Worm (Caenorhabditis elegans): ENCODE measurements around the gene srh-35.

srh-35 gene

ce11 chrV:449130-449529, at the start of gene srh-35:
Gene srh-35 (minus strand): TSS chrV:449230.
- no peak for TF ChIP-seq lin-13 (GFP tag; optimal IDR thresholded peaks at IDR 0.05)
- no peak for TF ChIP-seq nhr-12 (tag; optimal IDR thresholded peaks at IDR 0.05)
- no peak for TF ChIP-seq alr-1 (tag; optimal IDR thresholded peaks at IDR 0.05)
- no peak for TF ChIP-seq elt-3 (tag; optimal IDR thresholded peaks at IDR 0.05)
- no peak for TF ChIP-seq ama-1 (optimal IDR thresholded peaks at IDR 0.05)
- TF ChIP-seq lin-39 (tag; optimal IDR thresholded peaks at IDR 0.05): no peak
- no peak for TF ChIP-seq snpc-4 (tag; optimal IDR thresholded peaks at IDR 0.05)
- no peak for TF ChIP-seq ztf-4 (tag; optimal IDR thresholded peaks at IDR 0.05)
- no peak for TF ChIP-seq fos-1 (tag; optimal IDR thresholded peaks at IDR 0.05)

ce11 chrV:497399-497798, 48.4 kb upstream of the srh-35 start, which contains the start of gene T01G6.1:
Gene T01G6.1 (plus strand): TSS chrV:497699.
- no peak for TF ChIP-seq lin-39 (tag; optimal IDR thresholded peaks at IDR 0.05)
- no peak for TF ChIP-seq aly-2 (tag; optimal IDR thresholded peaks at IDR 0.05)
- TF ChIP-seq ZK546.5 (tag; optimal IDR thresholded peaks at IDR 0.05): no peak
- no peak for TF ChIP-seq unc-62 (GFP tag; optimal IDR thresholded peaks at IDR 0.05)
- TF ChIP-seq elt-3 (tag; optimal IDR thresholded peaks at IDR 0.05): no peak
- TF ChIP-seq ama-1 (optimal IDR thresholded peaks at IDR 0.05): no peak
- TF ChIP-seq snpc-4 (tag; optimal IDR thresholded peaks at IDR 0.05): no peak
- TF ChIP-seq sem-4 (tag; optimal IDR thresholded peaks at IDR 0.05): no peak
- TF ChIP-seq blmp-1 (tag; optimal IDR thresholded peaks at IDR 0.05; ENCODE audit: insufficient read depth): no peak
- TF ChIP-seq R02D3.7 (tag; optimal IDR thresholded peaks at IDR 0.05): no peak
- TF ChIP-seq lin-13 (GFP tag; optimal IDR thresholded peaks at IDR 0.05): no peak
- no peak for TF ChIP-seq Y55F3AM.14 (GFP tag; optimal IDR thresholded peaks at IDR 0.05)

- TF ChIP-seq gmeb-1 (tag; optimal IDR thresholded peaks at IDR 0.05) (peak; percentile 20), ceh-16 (tag; optimal IDR thresholded peaks at IDR 0.05) (no peak), nhr-10 (tag; optimal IDR thresholded peaks at IDR 0.05) (no peak), unc-55 (GFP tag; optimal IDR thresholded peaks at IDR 0.05) (no peak), nhr-21 (tag; optimal IDR thresholded peaks at IDR 0.05) (no peak), aly-2 (tag; optimal IDR thresholded peaks at IDR 0.05) (no peak), C34F6.9 (tag; optimal IDR thresholded peaks at IDR 0.05) (no peak), ama-1 (optimal IDR thresholded peaks at IDR 0.05) (no peak), ceh-82 (tag; optimal IDR thresholded peaks at IDR 0.05) (no peak), crh-2 (tag; optimal IDR thresholded peaks at IDR 0.05) (peak; percentile 27), sma-9 (GFP tag; optimal IDR thresholded peaks at IDR 0.05) (peak; percentile 73), sma-9 (tag; optimal IDR thresholded peaks at IDR 0.05) (no peak), dmd-4 (tag; optimal IDR thresholded peaks at IDR 0.05) (no peak), unc-62 (GFP tag; optimal IDR thresholded peaks at IDR 0.05) (no peak), mdl-1 (tag; optimal IDR thresholded peaks at IDR 0.05) (no peak), alr-1 (tag; optimal IDR thresholded peaks at IDR 0.05) (no peak), fos-1 (tag; optimal IDR thresholded peaks at IDR 0.05) (peak; percentile 72), lsy-2 (tag; optimal IDR thresholded peaks at IDR 0.05) (no peak), R02D3.7 (tag; optimal IDR thresholded peaks at IDR 0.05) (no peak), blmp-1 (tag; optimal IDR thresholded peaks at IDR 0.05; ENCODE audit: insufficient read depth) (no peak), nhr-129 (tag; optimal IDR thresholded peaks at IDR 0.05) (peak; percentile 48), skn-1 (tag; optimal IDR thresholded peaks at IDR 0.05) (no peak)
Observed at ce11 chrV:494284-494683, 45.3 kb upstream of the srh-35 start, which contains the start of gene nhr-131. Gene nhr-131 (plus strand): TSS chrV:494370.

ce11 chrV:491432-491831, 42.4 kb upstream of the srh-35 start, which contains the start of gene str-196:
Gene str-196 (plus strand): TSS chrV:491732.
- TF ChIP-seq mab-5 (tag; optimal IDR thresholded peaks at IDR 0.05) (no peak), ZK546.5 (tag; optimal IDR thresholded peaks at IDR 0.05) (no peak), ztf-4 (tag; optimal IDR thresholded peaks at IDR 0.05) (no peak)

ce11 chrV:489320-489719, 40.3 kb upstream of the srh-35 start, which contains the start of gene nhr-106:
Gene nhr-106 (plus strand): TSS chrV:489620.
- TF ChIP-seq fos-1 (tag; optimal IDR thresholded peaks at IDR 0.05) (peak; percentile 41), sma-3 (GFP tag; optimal IDR thresholded peaks at IDR 0.05) (no peak)

- no peak for TF ChIP-seq Y55F3AM.14 (GFP tag; optimal IDR thresholded peaks at IDR 0.05)
- TF ChIP-seq nhr-6 (tag; optimal IDR thresholded peaks at IDR 0.05): no peak
- TF ChIP-seq snpc-4 (tag; optimal IDR thresholded peaks at IDR 0.05): no peak
- no peak for TF ChIP-seq zag-1 (tag; optimal IDR thresholded peaks at IDR 0.05)
- TF ChIP-seq ama-1 (optimal IDR thresholded peaks at IDR 0.05): no peak
Observed at ce11 chrV:487980-488379, 39.0 kb upstream of the srh-35 start.
